Worm (Caenorhabditis elegans) whole organism, L4 larva: ENCODE results near the gene F53F8.7.

Experiments used
- F10B5.3 ChIP-seq: sonication (generic microtip); optimal IDR thresholded peaks from 2 replicates; lab custom pipeline; 2016; ENCODE audit warnings: mild to moderate bottlenecking, missing genetic modification characterization, missing compliant biosample characterization
- F37D6.2 ChIP-seq: sonication (generic microtip); optimal IDR thresholded peaks from 2 replicates; lab custom pipeline; 2016; ENCODE audit warnings: mild to moderate bottlenecking, missing genetic modification characterization, missing compliant biosample characterization
- R02D3.7 ChIP-seq: fragments of 150-350 bp; sonication (generic microtip); optimal IDR thresholded peaks from 3 replicates; lab custom pipeline; 2014; ENCODE audit warnings: missing biosample characterization, missing genetic modification characterization
- T26A8.4 ChIP-seq: fragments of 200-800 bp; sonication (Bioruptor generic); IDR thresholded peaks from 2 replicates; pipeline ENCODE4 v1.3.6; 2022; ENCODE audit warnings: missing genetic modification characterization, missing compliant biosample characterization
- Y105C5A.15 ChIP-seq: fragments of 200-800 bp; sonication (Bioruptor generic); IDR thresholded peaks from 2 replicates; pipeline ENCODE4 v1.3.6; 2022; ENCODE audit warnings: missing genetic modification characterization, missing compliant biosample characterization
- Y48G9A.11 ChIP-seq: fragments of 200-800 bp; sonication (Bioruptor generic); IDR thresholded peaks from 2 replicates; pipeline ENCODE4 v1.3.6; 2022; ENCODE audit warnings: missing genetic modification reagents, missing genetic modification characterization, missing compliant biosample characterization
- ZK337.2 ChIP-seq: fragments of 200-800 bp; sonication (Bioruptor generic); IDR thresholded peaks from 2 replicates; pipeline ENCODE4 v1.3.6; 2022; ENCODE audit warnings: missing genetic modification reagents, missing genetic modification characterization, missing compliant biosample characterization
- ceh-32 ChIP-seq: sonication (generic microtip); optimal IDR thresholded peaks from 2 replicates; lab custom pipeline; 2016; ENCODE audit warnings: mild to moderate bottlenecking, missing genetic modification characterization, missing compliant biosample characterization; ENCODE audit not compliant: poor library complexity
- dmd-8 ChIP-seq: fragments of 200-800 bp; sonication (Bioruptor generic); IDR thresholded peaks from 2 replicates; pipeline ENCODE4 v1.3.6; 2022; ENCODE audit warnings: missing genetic modification characterization, missing compliant biosample characterization
- dpl-1 ChIP-seq: fragments of 150-350 bp; optimal IDR thresholded peaks from 2 replicates; lab custom pipeline; 2014; ENCODE audit warnings: missing biosample characterization, missing genetic modification reagents, missing genetic modification characterization
- duxl-1 ChIP-seq: sonication (generic microtip); optimal IDR thresholded peaks from 2 replicates; lab custom pipeline; 2016; ENCODE audit warnings: mild to moderate bottlenecking, missing genetic modification characterization, moderate library complexity, missing compliant biosample characterization; ENCODE audit not compliant: poor library complexity
- dve-1 ChIP-seq: sonication (generic microtip); optimal IDR thresholded peaks from 2 replicates; lab custom pipeline; 2017; ENCODE audit warnings: antibody characterized with exemption, mild to moderate bottlenecking, missing genetic modification characterization, missing compliant biosample characterization; ENCODE audit not compliant: insufficient read depth
- gei-8 ChIP-seq: fragments of 200-800 bp; sonication (Bioruptor generic); optimal IDR thresholded peaks from 2 replicates; lab custom pipeline; 2018; ENCODE audit warnings: mild to moderate bottlenecking, missing genetic modification characterization, missing compliant biosample characterization
- hif-1 ChIP-seq, 2 experiments: sonication (generic microtip); optimal IDR thresholded peaks; 2 replicates each; lab custom pipeline; 2016 to 2017; ENCODE audit warnings: missing compliant biosample characterization in 2 of 2, missing genetic modification characterization in 2 of 2, missing genetic modification reagents in 2 of 2, missing genotype in 2 of 2, mild to moderate bottlenecking in 1 of 2
- hlh-30 ChIP-seq: sonication (generic microtip); optimal IDR thresholded peaks from 2 replicates; lab custom pipeline; 2017; ENCODE audit warnings: antibody characterized with exemption, mild to moderate bottlenecking, missing genetic modification characterization, missing compliant biosample characterization; ENCODE audit not compliant: insufficient read depth
- hmg-1.1 ChIP-seq: fragments of 200-800 bp; sonication (Bioruptor generic); IDR thresholded peaks from 2 replicates; pipeline ENCODE4 v1.3.6; 2022; ENCODE audit warnings: missing genetic modification reagents, missing genetic modification characterization, missing compliant biosample characterization
- lim-7 ChIP-seq: fragments of 200-800 bp; sonication (Bioruptor generic); IDR thresholded peaks from 2 replicates; pipeline ENCODE4 v1.3.6; 2022; ENCODE audit warnings: missing genetic modification characterization, missing compliant biosample characterization
- lin-29 ChIP-seq: fragments of 200-800 bp; sonication (Bioruptor generic); IDR thresholded peaks from 2 replicates; pipeline ENCODE4 v1.3.6; 2022; ENCODE audit warnings: missing genetic modification reagents, missing genetic modification characterization, missing compliant biosample characterization
- lin-38 ChIP-seq: fragments of 200-800 bp; sonication (Bioruptor generic); IDR thresholded peaks from 2 replicates; pipeline ENCODE4 v1.3.6; 2022; ENCODE audit warnings: missing genetic modification reagents, missing genetic modification characterization, missing compliant biosample characterization
- lsy-2 ChIP-seq, 2 experiments: fragments of 150-350 bp in 1 of 2; sonication (generic microtip) in 1 of 2; optimal IDR thresholded peaks; 2 replicates each; lab custom pipeline; 2014 to 2017; ENCODE audit warnings: missing biosample characterization in 2 of 2, missing genetic modification characterization in 2 of 2
- madf-5 ChIP-seq, 2 experiments: fragments of 200-800 bp; sonication (Bioruptor generic); IDR thresholded peaks; 2 replicates each; pipeline ENCODE4 v1.3.6; 2022; ENCODE audit warnings: missing compliant biosample characterization in 2 of 2, missing genetic modification characterization in 2 of 2
- madf-9 ChIP-seq: fragments of 200-800 bp; sonication (Bioruptor generic); conservative IDR thresholded peaks from 2 replicates; pipeline ENCODE4 v1.3.6; 2022; ENCODE audit warnings: missing genetic modification reagents, missing genetic modification characterization, missing compliant biosample characterization
- mdl-1 ChIP-seq, 2 experiments: fragments of 150-350 bp in 1 of 2; sonication (generic microtip) in 1 of 2; optimal IDR thresholded peaks; 2 replicates each; lab custom pipeline; 2014 to 2017; ENCODE audit warnings: missing biosample characterization in 2 of 2, missing genetic modification characterization in 2 of 2
- mxl-3 ChIP-seq: fragments of 200-800 bp; sonication (Bioruptor generic); optimal IDR thresholded peaks from 2 replicates; lab custom pipeline; 2018; ENCODE audit warnings: mild to moderate bottlenecking, missing genetic modification characterization, missing compliant biosample characterization
- nhr-10 ChIP-seq: fragments of 150-350 bp; optimal IDR thresholded peaks from 2 replicates; lab custom pipeline; 2014; ENCODE audit warnings: missing biosample characterization, missing genetic modification characterization
- nhr-102 ChIP-seq: sonication (generic microtip); optimal IDR thresholded peaks from 2 replicates; lab custom pipeline; 2016; ENCODE audit warnings: mild to moderate bottlenecking, missing genetic modification characterization, moderate library complexity, missing compliant biosample characterization
- nhr-11 ChIP-seq: fragments of 150-350 bp; optimal IDR thresholded peaks from 2 replicates; lab custom pipeline; 2014; ENCODE audit warnings: missing biosample characterization, missing genetic modification characterization
- nhr-111 ChIP-seq: fragments of 200-800 bp; sonication (Bioruptor generic); optimal IDR thresholded peaks from 2 replicates; lab custom pipeline; 2018; ENCODE audit warnings: mild to moderate bottlenecking, missing genetic modification characterization, missing compliant biosample characterization
- nhr-28 ChIP-seq: fragments of 150-350 bp; optimal IDR thresholded peaks from 2 replicates; lab custom pipeline; 2014; ENCODE audit warnings: missing biosample characterization, missing genetic modification characterization
- nhr-42 ChIP-seq: fragments of 200-800 bp; sonication (Bioruptor generic); IDR thresholded peaks from 2 replicates; pipeline ENCODE4 v1.3.6; 2022; ENCODE audit warnings: missing genetic modification characterization, missing compliant biosample characterization
- nhr-48 ChIP-seq: sonication (generic microtip); optimal IDR thresholded peaks from 2 replicates; lab custom pipeline; 2016; ENCODE audit warnings: mild to moderate bottlenecking, missing genetic modification characterization, missing compliant biosample characterization
- nhr-77 ChIP-seq: fragments of 150-350 bp; optimal IDR thresholded peaks from 2 replicates; lab custom pipeline; 2014; ENCODE audit warnings: missing biosample characterization, missing genetic modification characterization
- pha-4 ChIP-seq, 2 experiments: fragments of 150-350 bp in 1 of 2; fragments of 200-800 bp in 1 of 2; sonication (Bioruptor generic) in 1 of 2; IDR thresholded peaks in 1 of 2; optimal IDR thresholded peaks in 1 of 2; 2 replicates each; pipeline versions ENCODE4 v1.3.6 to Lab custom; 2014 to 2022; ENCODE audit warnings: missing genetic modification characterization in 2 of 2, missing genetic modification reagents in 2 of 2, missing biosample characterization in 1 of 2, missing compliant biosample characterization in 1 of 2
- php-3 ChIP-seq: fragments of 200-800 bp; sonication (Bioruptor generic); IDR thresholded peaks from 2 replicates; pipeline ENCODE4 v1.3.6; 2022; ENCODE audit warnings: missing genetic modification reagents, missing genetic modification characterization, missing compliant biosample characterization
- saeg-2 ChIP-seq: fragments of 200-800 bp; sonication (Bioruptor generic); IDR thresholded peaks from 2 replicates; pipeline ENCODE4 v1.3.6; 2022; ENCODE audit warnings: missing genetic modification reagents, missing genetic modification characterization, missing compliant biosample characterization
- sdz-12 ChIP-seq: fragments of 200-800 bp; sonication (Bioruptor generic); optimal IDR thresholded peaks from 2 replicates; lab custom pipeline; 2018; ENCODE audit warnings: mild to moderate bottlenecking, missing genetic modification characterization, missing compliant biosample characterization
- snpc-4 ChIP-seq: fragments of 150-350 bp; optimal IDR thresholded peaks from 2 replicates; lab custom pipeline; 2014; ENCODE audit warnings: missing biosample characterization, missing genetic modification characterization
- spr-1 ChIP-seq: sonication (generic microtip); optimal IDR thresholded peaks from 2 replicates; lab custom pipeline; 2016; ENCODE audit warnings: mild to moderate bottlenecking, missing genetic modification characterization, missing compliant biosample characterization
- tra-1 ChIP-seq: fragments of 200-800 bp; sonication (Bioruptor generic); IDR thresholded peaks from 2 replicates; pipeline ENCODE4 v1.3.6; 2022; ENCODE audit warnings: missing genetic modification reagents, missing genetic modification characterization, missing compliant biosample characterization
- unc-39 ChIP-seq: sonication (generic microtip); optimal IDR thresholded peaks from 2 replicates; lab custom pipeline; 2017; ENCODE audit warnings: missing biosample characterization, missing genetic modification characterization
- unc-62 ChIP-seq, 3 experiments: fragments of 150-350 bp in 1 of 3; sonication (generic microtip); optimal IDR thresholded peaks in 2 of 3; peaks in 1 of 3; 1 replicate in 1 of 3; 2 replicates in 2 of 3; lab custom pipeline; 2014 to 2017; ENCODE audit warnings: missing biosample characterization in 3 of 3, missing genetic modification characterization in 3 of 3, missing genetic modification reagents in 3 of 3, missing genotype in 1 of 3
- vab-7 ChIP-seq: fragments of 200-800 bp; sonication (Bioruptor generic); IDR thresholded peaks from 2 replicates; pipeline ENCODE4 v1.3.6; 2022; ENCODE audit warnings: missing genetic modification reagents, missing genetic modification characterization, missing compliant biosample characterization
- zag-1 ChIP-seq: fragments of 150-350 bp; optimal IDR thresholded peaks from 2 replicates; lab custom pipeline; 2014; ENCODE audit warnings: missing biosample characterization, missing genetic modification characterization
- zfp-2 ChIP-seq: sonication (generic microtip); optimal IDR thresholded peaks from 2 replicates; lab custom pipeline; 2016; ENCODE audit warnings: mild to moderate bottlenecking, missing genetic modification characterization, missing compliant biosample characterization
- zfp-3 ChIP-seq: fragments of 200-800 bp; sonication (Bioruptor generic); conservative IDR thresholded peaks from 2 replicates; pipeline ENCODE4 v1.3.6; 2022; ENCODE audit warnings: missing genetic modification reagents, missing genetic modification characterization, missing compliant biosample characterization
- zip-11 ChIP-seq: fragments of 200-800 bp; sonication (Bioruptor generic); IDR thresholded peaks from 2 replicates; pipeline ENCODE4 v1.3.6; 2022; ENCODE audit warnings: missing genetic modification characterization, missing compliant biosample characterization
- zip-2 ChIP-seq: fragments of 150-350 bp; optimal IDR thresholded peaks from 2 replicates; lab custom pipeline; 2014; ENCODE audit warnings: missing biosample characterization, missing genetic modification characterization
- ztf-11 ChIP-seq: fragments of 150-350 bp; optimal IDR thresholded peaks from 2 replicates; lab custom pipeline; 2014; ENCODE audit warnings: missing biosample characterization, missing genetic modification characterization
- ztf-7 ChIP-seq: fragments of 150-350 bp; optimal IDR thresholded peaks from 2 replicates; lab custom pipeline; 2014; ENCODE audit warnings: missing biosample characterization, missing genetic modification characterization

The F53F8.7 gene

ce11 chrV:20712318-20712993 lies 14.3 kb upstream of the F53F8.7 start (continued):
- TF ChIP-seq php-3 (GFP tag; lab: Robert Waterston, UW) (peak; percentile 65), zag-1 (tag; lab: Kevin White, UChicago) (no peak), unc-62 (GFP tag; optimal IDR thresholded peaks at IDR 0.05 in 1 of 2; lab: Kevin White, UChicago) (peak in 1 of 2 experiments; percentile 96), unc-62 (tag; optimal IDR thresholded peaks at IDR 0.05; lab: Kevin White, UChicago) (no peak), hmg-1.1 (no peak), nhr-11 (no peak), F37D6.2 (tag; lab: Kevin White, UChicago) (no peak), unc-39 (no peak), madf-5 (GFP tag; IDR thresholded peaks at IDR 0.05; lab: Robert Waterston, UW) (no peak), lsy-2 (tag; optimal IDR thresholded peaks at IDR 0.05; lab: Kevin White, UChicago) (no peak), dve-1 (tag; lab: Kevin White, UChicago) (peak; percentile 96), nhr-10 (tag; lab: Kevin White, UChicago) (peak; percentile 78), nhr-102 (peak; percentile 59), nhr-28 (tag; lab: Kevin White, UChicago) (peak; percentile 88), madf-9 (GFP tag; lab: Robert Waterston, UW) (no peak), ceh-32 (tag; lab: Kevin White, UChicago) (no peak), hlh-30 (peak; percentile 92), R02D3.7 (tag; lab: Kevin White, UChicago) (no peak), snpc-4 (tag; lab: Kevin White, UChicago) (no peak), dmd-8 (no peak), Y105C5A.15 (GFP tag; lab: Robert Waterston, UW) (no peak), dpl-1 (GFP tag; lab: Kevin White, UChicago) (peak; percentile 11), nhr-48 (peak; percentile 79), zfp-2 (tag; lab: Kevin White, UChicago) (no peak), nhr-42 (GFP tag; lab: Robert Waterston, UW) (no peak), tra-1 (peak; percentile 55; the same call in 1 of the 2 replicates), spr-1 (tag; lab: Kevin White, UChicago) (no peak), sdz-12 (GFP tag; lab: Kevin White, UChicago) (no peak), zip-2 (tag; lab: Kevin White, UChicago) (no peak), T26A8.4 (GFP tag; lab: Robert Waterston, UW) (no peak), saeg-2 (no peak), ZK337.2 (no peak), nhr-77 (peak; percentile 73), nhr-111 (GFP tag; lab: Kevin White, UChicago) (no peak), gei-8 (GFP tag; lab: Kevin White, UChicago) (no peak), lim-7 (GFP tag; lab: Robert Waterston, UW) (no peak), ztf-11 (no peak), F10B5.3 (tag; lab: Kevin White, UChicago) (no peak), lin-38 (GFP tag; lab: Robert Waterston, UW) (no peak), vab-7 (GFP tag; lab: Robert Waterston, UW) (no peak), zip-11 (GFP tag; lab: Robert Waterston, UW) (no peak), Y48G9A.11 (GFP tag; lab: Robert Waterston, UW) (no peak), hif-1 (tag; optimal IDR thresholded peaks at IDR 0.05; lab: Kevin White, UChicago) (peak in 1 of 2 experiments; percentile 56), ztf-7 (tag; lab: Kevin White, UChicago) (no peak), pha-4 (GFP tag; IDR thresholded peaks at IDR 0.05; lab: Robert Waterston, UW) (0 out of 2 replicates have a peak, but pooled peaks have one; percentile 40), pha-4 (tag; optimal IDR thresholded peaks at IDR 0.05; lab: Kevin White, UChicago) (no peak), mdl-1 (tag; optimal IDR thresholded peaks at IDR 0.05; lab: Kevin White, UChicago) (peak; percentile 50 to 91), zfp-3 (no peak), mxl-3 (GFP tag; lab: Kevin White, UChicago) (peak; percentile 60), lin-29 (GFP tag; lab: Robert Waterston, UW) (no peak), duxl-1 (tag; lab: Kevin White, UChicago) (no peak)
